Worm (Caenorhabditis elegans) whole organism, mixed stage, embryonic: ENCODE data around the gene cul-2.

Experiments
- pha-4 ChIP-seq: fragments of 150-350 bp; optimal IDR thresholded peaks from 2 replicates; lab custom pipeline; 2018; ENCODE audit warnings: missing biosample characterization, missing genetic modification reagents, missing genetic modification characterization
- unc-62 ChIP-seq: fragments of 150-350 bp; optimal IDR thresholded peaks from 2 replicates; lab custom pipeline; 2014; ENCODE audit warnings: missing biosample characterization, missing genetic modification reagents, missing genetic modification characterization

- TF ChIP-seq pha-4 (tag; lab: Kevin White, UChicago) (no peak), unc-62 (GFP tag; lab: Kevin White, UChicago) (peak; percentile 0)
Observed at ce11 chrIII:13721066-13721465, 34.0 kb downstream of the cul-2 start.
